Worm (Caenorhabditis elegans): Measurements from ENCODE around the gene bckd-1A.

bckd-1A gene

ce11 chrIII:12918575-12918974, 53.7 kb downstream of the bckd-1A start, which contains the start of gene Y37D8A.16:
Gene Y37D8A.16, minus strand, starts transcription at chrIII:12918675.
- TF ChIP-seq Y55F3AM.14 (GFP tag; optimal IDR thresholded peaks at IDR 0.05) (no peak), nhr-129 (tag; optimal IDR thresholded peaks at IDR 0.05) (no peak), mab-5 (tag; optimal IDR thresholded peaks at IDR 0.05) (no peak), fos-1 (tag; optimal IDR thresholded peaks at IDR 0.05) (no peak), lsy-2 (tag; optimal IDR thresholded peaks at IDR 0.05) (no peak), dmd-4 (tag; optimal IDR thresholded peaks at IDR 0.05) (no peak), sma-3 (GFP tag; optimal IDR thresholded peaks at IDR 0.05) (no peak), alr-1 (tag; optimal IDR thresholded peaks at IDR 0.05) (no peak), blmp-1 (tag; optimal IDR thresholded peaks at IDR 0.05; ENCODE audit: insufficient read depth) (no peak), skn-1 (tag; optimal IDR thresholded peaks at IDR 0.05) (no peak), nhr-11 (tag; optimal IDR thresholded peaks at IDR 0.05) (no peak)
